Worm (Caenorhabditis elegans) whole organism, L1 larva: ENCODE data around the gene F52H2.3.

Experiments used
- C04F5.9 ChIP-seq: sonication (generic microtip); optimal IDR thresholded peaks from 2 replicates; lab custom pipeline; 2016; ENCODE audit warnings: missing genetic modification characterization, missing compliant biosample characterization
- C34B4.2 ChIP-seq: sonication (generic microtip); optimal IDR thresholded peaks from 2 replicates; lab custom pipeline; 2017; ENCODE audit warnings: mild to moderate bottlenecking, missing genetic modification characterization, missing compliant biosample characterization
- aha-1 ChIP-seq: fragments of 150-350 bp; optimal IDR thresholded peaks from 2 replicates; lab custom pipeline; 2014; ENCODE audit warnings: missing biosample characterization, missing genetic modification characterization
- alr-1 ChIP-seq: fragments of 200-800 bp; sonication (Bioruptor generic); optimal IDR thresholded peaks from 2 replicates; lab custom pipeline; 2018; ENCODE audit warnings: borderline replicate concordance, mild to moderate bottlenecking, missing genetic modification characterization, missing compliant biosample characterization
- ama-1 ChIP-seq: fragments of 150-350 bp; optimal IDR thresholded peaks from 2 replicates; lab custom pipeline; 2014
- blmp-1 ChIP-seq: fragments of 150-350 bp; optimal IDR thresholded peaks from 2 replicates; lab custom pipeline; 2014; ENCODE audit warnings: missing biosample characterization, missing genetic modification characterization
- ceh-63 ChIP-seq: fragments of 200-800 bp; sonication (Bioruptor generic); optimal IDR thresholded peaks from 2 replicates; lab custom pipeline; 2018; ENCODE audit warnings: mild to moderate bottlenecking, missing genetic modification characterization, missing compliant biosample characterization
- efl-1 ChIP-seq, 4 experiments: fragments of 150-350 bp; optimal IDR thresholded peaks in 3 of 4; peaks in 1 of 4; 1 replicate in 1 of 4; 2 replicates in 3 of 4; lab custom pipeline; 2014; ENCODE audit warnings: missing biosample characterization in 2 of 4, missing genetic modification characterization in 2 of 4, missing genetic modification reagents in 2 of 4
- efl-3 ChIP-seq: fragments of 200-800 bp; sonication (Bioruptor generic); optimal IDR thresholded peaks from 2 replicates; lab custom pipeline; 2018; ENCODE audit warnings: mild to moderate bottlenecking, missing genetic modification characterization, missing compliant biosample characterization
- egl-13 ChIP-seq: sonication (generic microtip); optimal IDR thresholded peaks from 2 replicates; lab custom pipeline; 2016; ENCODE audit warnings: missing genotype, missing genetic modification reagents, missing genetic modification characterization, missing compliant biosample characterization
- egl-27 ChIP-seq, 2 experiments: fragments of 150-350 bp in 1 of 2; sonication (generic microtip); optimal IDR thresholded peaks; 3 replicates each; lab custom pipeline; 2017 to 2018; ENCODE audit warnings: missing biosample characterization in 2 of 2, missing genetic modification characterization in 2 of 2, missing genetic modification reagents in 2 of 2
- elt-3 ChIP-seq, 6 experiments: fragments of 150-350 bp in 1 of 6; sonication (generic microtip); optimal IDR thresholded peaks; 2 replicates each; lab custom pipeline; 2017 to 2018; ENCODE audit warnings: missing biosample characterization in 6 of 6, missing genetic modification characterization in 6 of 6, inconsistent platforms in 1 of 6
- ets-5 ChIP-seq: fragments of 200-800 bp; sonication (Bioruptor generic); IDR thresholded peaks from 2 replicates; pipeline ENCODE4 v1.3.6; 2022; ENCODE audit warnings: missing genetic modification characterization, missing compliant biosample characterization
- fkh-10 ChIP-seq: sonication (generic microtip); optimal IDR thresholded peaks from 2 replicates; lab custom pipeline; 2017; ENCODE audit warnings: missing biosample characterization, missing genetic modification reagents, missing genetic modification characterization
- fkh-8 ChIP-seq: sonication (generic microtip); optimal IDR thresholded peaks from 2 replicates; lab custom pipeline; 2016; ENCODE audit warnings: mild to moderate bottlenecking, missing genetic modification characterization, missing compliant biosample characterization
- fos-1 ChIP-seq: fragments of 150-350 bp; optimal IDR thresholded peaks from 2 replicates; lab custom pipeline; 2014; ENCODE audit warnings: missing biosample characterization, missing genetic modification characterization
- grh-1 ChIP-seq: fragments of 200-800 bp; sonication (Bioruptor generic); IDR thresholded peaks from 2 replicates; pipeline ENCODE4 v1.3.6; 2022; ENCODE audit warnings: missing genetic modification reagents, missing genetic modification characterization, missing compliant biosample characterization
- hpl-2 ChIP-seq: fragments of 150-350 bp; optimal IDR thresholded peaks from 2 replicates; lab custom pipeline; 2014; ENCODE audit warnings: missing biosample characterization, missing genetic modification reagents, missing genetic modification characterization
- isw-1 ChIP-seq: fragments of 200-800 bp; sonication (Bioruptor generic); IDR thresholded peaks from 2 replicates; pipeline ENCODE4 v1.3.6; 2022; ENCODE audit warnings: missing genetic modification characterization, missing compliant biosample characterization
- jun-1 ChIP-seq: fragments of 150-350 bp; optimal IDR thresholded peaks from 2 replicates; lab custom pipeline; 2014; ENCODE audit warnings: missing biosample characterization, missing genetic modification reagents, missing genetic modification characterization
- lin-14 ChIP-seq: fragments of 200-800 bp; sonication (Bioruptor generic); optimal IDR thresholded peaks from 2 replicates; lab custom pipeline; 2018; ENCODE audit warnings: mild to moderate bottlenecking, missing genetic modification characterization, moderate library complexity, missing compliant biosample characterization
- lin-15B ChIP-seq: fragments of 150-350 bp; sonication (generic microtip); optimal IDR thresholded peaks from 3 replicates; lab custom pipeline; 2014; ENCODE audit warnings: missing biosample characterization, missing genetic modification characterization
- mef-2 ChIP-seq: fragments of 150-350 bp; optimal IDR thresholded peaks from 2 replicates; lab custom pipeline; 2014; ENCODE audit warnings: missing biosample characterization, missing genetic modification characterization
- nhr-12 ChIP-seq: sonication (generic microtip); optimal IDR thresholded peaks from 2 replicates; lab custom pipeline; 2017; ENCODE audit warnings: missing biosample characterization, missing genetic modification characterization
- nhr-20 ChIP-seq: sonication (generic microtip); optimal IDR thresholded peaks from 2 replicates; lab custom pipeline; 2016; ENCODE audit warnings: mild to moderate bottlenecking, missing genetic modification characterization, missing compliant biosample characterization
- nhr-237 ChIP-seq: fragments of 150-350 bp; optimal IDR thresholded peaks from 2 replicates; lab custom pipeline; 2014; ENCODE audit warnings: missing biosample characterization, missing genetic modification characterization
- nhr-28 ChIP-seq: fragments of 150-350 bp; optimal IDR thresholded peaks from 2 replicates; lab custom pipeline; 2014; ENCODE audit warnings: missing biosample characterization, missing genetic modification characterization
- nhr-76 ChIP-seq: sonication (generic microtip); optimal IDR thresholded peaks from 2 replicates; lab custom pipeline; 2017; ENCODE audit warnings: missing biosample characterization, missing genetic modification characterization
- nhr-84 ChIP-seq: sonication (generic microtip); optimal IDR thresholded peaks from 2 replicates; lab custom pipeline; 2017; ENCODE audit warnings: missing biosample characterization, missing genetic modification characterization
- rnt-1 ChIP-seq: sonication (generic microtip); optimal IDR thresholded peaks from 2 replicates; lab custom pipeline; 2016; ENCODE audit warnings: mild to moderate bottlenecking, missing genetic modification characterization, moderate library complexity, missing compliant biosample characterization
- skn-1 ChIP-seq: fragments of 150-350 bp; optimal IDR thresholded peaks from 2 replicates; lab custom pipeline; 2014; ENCODE audit warnings: missing biosample characterization, missing genetic modification characterization
- snpc-4 ChIP-seq: fragments of 150-350 bp; optimal IDR thresholded peaks from 2 replicates; lab custom pipeline; 2014; ENCODE audit warnings: missing biosample characterization, missing genetic modification characterization
- snu-23 ChIP-seq: sonication (generic microtip); optimal IDR thresholded peaks from 2 replicates; lab custom pipeline; 2016; ENCODE audit warnings: missing genetic modification characterization, missing compliant biosample characterization
- sox-4 ChIP-seq: sonication (generic microtip); optimal IDR thresholded peaks from 2 replicates; lab custom pipeline; 2016; ENCODE audit warnings: missing genetic modification characterization, missing compliant biosample characterization
- sptf-1 ChIP-seq: fragments of 150-350 bp; optimal IDR thresholded peaks from 2 replicates; lab custom pipeline; 2014; ENCODE audit warnings: missing biosample characterization, missing genetic modification characterization
- swsn-7 ChIP-seq: sonication (generic microtip); optimal IDR thresholded peaks from 2 replicates; lab custom pipeline; 2016; ENCODE audit warnings: missing genetic modification characterization, missing compliant biosample characterization
- tlp-1 ChIP-seq: fragments of 150-350 bp; optimal IDR thresholded peaks from 2 replicates; lab custom pipeline; 2014; ENCODE audit warnings: missing biosample characterization, missing genetic modification characterization
- unc-98 ChIP-seq: fragments of 200-800 bp; sonication (Bioruptor generic); IDR thresholded peaks from 2 replicates; pipeline ENCODE4 v1.3.6; 2022; ENCODE audit warnings: missing genetic modification characterization, missing compliant biosample characterization
- xbp-1 ChIP-seq: sonication (generic microtip); optimal IDR thresholded peaks from 2 replicates; lab custom pipeline; 2016; ENCODE audit warnings: missing genetic modification characterization, missing compliant biosample characterization
- ztf-4 ChIP-seq: fragments of 150-350 bp; optimal IDR thresholded peaks from 2 replicates; lab custom pipeline; 2014; ENCODE audit warnings: missing biosample characterization, missing genetic modification characterization

The F52H2.3 gene

DNA sequence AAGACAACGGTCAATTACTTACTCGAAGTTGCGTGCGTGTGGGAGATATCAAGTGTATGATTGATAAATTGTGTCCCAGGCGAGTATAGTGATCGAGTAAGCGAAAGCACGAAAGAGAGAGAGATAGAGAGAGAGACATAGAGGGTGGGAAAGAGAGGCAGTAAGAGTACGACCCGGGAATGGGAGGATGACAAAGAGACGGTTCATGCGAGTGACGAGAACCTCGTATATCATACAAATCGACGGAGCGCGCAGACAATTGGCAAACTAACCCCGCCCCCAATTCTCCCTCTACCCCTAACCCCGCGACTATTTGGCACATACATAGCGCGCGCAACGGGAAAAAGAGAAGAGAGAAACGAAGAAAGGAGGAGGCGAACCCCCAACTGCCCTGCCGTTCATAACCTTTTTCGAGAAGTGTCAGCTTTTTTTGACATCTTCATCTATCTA, 45.0 kb downstream of the F52H2.3 start, which contains the start of gene rabr-1 (continued):
- TF ChIP-seq isw-1 (GFP tag; lab: Robert Waterston, UW) = no peak
- peak; percentile 75 for TF ChIP-seq snu-23 (GFP tag; lab: Kevin White, UChicago)
- TF ChIP-seq snpc-4 (tag; lab: Kevin White, UChicago) = no peak
- no peak for TF ChIP-seq C04F5.9 (tag; lab: Kevin White, UChicago)
- no peak for TF ChIP-seq ztf-4
- peak; percentile 73 for TF ChIP-seq nhr-20
- no peak for TF ChIP-seq efl-3 (GFP tag; lab: Kevin White, UChicago)
- no peak for TF ChIP-seq fkh-10 (GFP tag; lab: Kevin White, UChicago)
- TF ChIP-seq swsn-7 (tag; lab: Kevin White, UChicago) = peak; percentile 18
- no peak for TF ChIP-seq alr-1 (tag; lab: Kevin White, UChicago)
- no peak for TF ChIP-seq nhr-12 (tag; lab: Kevin White, UChicago)
- TF ChIP-seq ama-1 (lab: Kevin White, UChicago) = no peak
- no peak for TF ChIP-seq fos-1
- TF ChIP-seq mef-2 = no peak
- TF ChIP-seq sptf-1 (tag; lab: Kevin White, UChicago) = no peak
- no peak for TF ChIP-seq fkh-8 (tag; lab: Kevin White, UChicago)
- TF ChIP-seq ceh-63 = no peak
- TF ChIP-seq jun-1 (tag; lab: Kevin White, UChicago) = no peak
- TF ChIP-seq ets-5 (GFP tag; lab: Robert Waterston, UW) = no peak
- TF ChIP-seq C34B4.2 (tag; lab: Kevin White, UChicago) = no peak
- peak in 4 of 6 experiments; percentile 47 to 85 (median 62) for TF ChIP-seq elt-3 (tag; optimal IDR thresholded peaks at IDR 0.05; lab: Kevin White, UChicago)
- no peak for TF ChIP-seq nhr-76 (tag; lab: Kevin White, UChicago)
- no peak for TF ChIP-seq aha-1
- TF ChIP-seq sox-4 (tag; lab: Kevin White, UChicago) = no peak
- peak; percentile 89 for TF ChIP-seq blmp-1 (tag; lab: Kevin White, UChicago)
- TF ChIP-seq unc-98 (GFP tag; lab: Robert Waterston, UW) = no peak
- no peak for TF ChIP-seq nhr-237 (tag; lab: Kevin White, UChicago)
- no peak for TF ChIP-seq egl-13 (tag; lab: Kevin White, UChicago)
- peak in 1 of 2 experiments; percentile 33 for TF ChIP-seq efl-1 (optimal IDR thresholded peaks at IDR 0.05; lab: Kevin White, UChicago)
- no peak for TF ChIP-seq efl-1 (GFP tag; optimal IDR thresholded peaks at IDR 0.05 in 1 of 2; lab: Kevin White, UChicago)
- peak; percentile 32 for TF ChIP-seq rnt-1 (tag; lab: Kevin White, UChicago)
- no peak for TF ChIP-seq egl-27 (tag; optimal IDR thresholded peaks at IDR 0.05; lab: Kevin White, UChicago)
- TF ChIP-seq tlp-1 (tag; lab: Kevin White, UChicago) = no peak

DNA sequence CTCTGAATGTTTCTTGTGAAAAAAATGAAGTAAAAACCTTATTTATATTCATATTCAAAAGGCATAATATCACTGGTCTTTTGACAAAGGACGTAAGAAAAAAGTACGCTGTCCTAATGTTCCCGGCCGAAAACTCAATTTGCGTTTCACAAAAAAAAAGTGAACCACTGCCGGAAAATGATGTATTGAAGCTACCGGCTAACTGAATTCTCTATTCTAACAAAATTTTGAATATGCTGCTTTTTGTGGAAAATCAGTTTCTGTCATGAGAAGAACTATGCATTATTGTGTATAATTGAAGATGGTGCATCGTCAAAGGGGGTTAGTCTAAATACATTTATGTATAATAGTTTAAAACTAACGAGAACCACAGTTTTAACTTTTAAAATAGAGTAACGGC, 46.6 kb downstream of the F52H2.3 start:
- TF ChIP-seq lin-14 (peak; percentile 68), fkh-10 (GFP tag; lab: Kevin White, UChicago) (peak; percentile 93), elt-3 (tag; optimal IDR thresholded peaks at IDR 0.05; lab: Kevin White, UChicago) (no peak), lin-15B (tag; lab: Kevin White, UChicago) (no peak), nhr-28 (tag; lab: Kevin White, UChicago) (no peak), jun-1 (tag; lab: Kevin White, UChicago) (no peak), grh-1 (GFP tag; lab: Robert Waterston, UW) (no peak)

- TF ChIP-seq nhr-28 (tag; lab: Kevin White, UChicago) (no peak), lin-14 (no peak), xbp-1 (tag; lab: Kevin White, UChicago) (no peak), snpc-4 (tag; lab: Kevin White, UChicago) (peak; percentile 1), skn-1 (tag; lab: Kevin White, UChicago) (peak; percentile 15), hpl-2 (GFP tag; lab: Kevin White, UChicago) (no peak), efl-1 (optimal IDR thresholded peaks at IDR 0.05; lab: Kevin White, UChicago) (no peak), efl-1 (GFP tag; optimal IDR thresholded peaks at IDR 0.05 in 1 of 2; lab: Kevin White, UChicago) (peak in 1 of 2 experiments; percentile 65), nhr-84 (tag; lab: Kevin White, UChicago) (no peak)
Measured at ce11 chrX:2493586-2494175, 47.2 kb downstream of the F52H2.3 start.
